Fruit fly (Drosophila melanogaster): ENCODE data around the gene CG46339.

DNA sequence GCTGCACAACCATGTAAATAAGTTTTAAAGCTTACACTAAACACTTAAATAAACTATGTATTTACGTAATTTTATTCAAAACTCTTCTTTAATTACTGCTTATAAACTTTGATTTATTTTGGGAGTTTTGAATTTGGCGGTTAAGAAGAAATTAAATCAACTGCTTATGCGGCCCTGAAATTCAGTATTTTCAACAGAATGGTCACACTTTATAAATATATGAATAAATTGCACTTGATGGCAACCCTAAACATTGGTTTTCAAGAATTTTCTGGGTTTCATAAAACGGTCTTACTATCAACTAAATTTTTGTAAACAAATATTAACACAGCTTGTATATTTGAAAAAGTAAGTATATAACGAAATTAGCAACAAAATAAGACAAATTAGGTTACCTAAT lies 29.7 kb downstream of the CG46339 start, which contains the start of gene CG14252:
- no peak for TF ChIP-seq vri (GFP tag; optimal IDR thresholded peaks at IDR 0.05)
- TF ChIP-seq CG8319 (GFP tag; optimal IDR thresholded peaks at IDR 0.05) = no peak
- TF ChIP-seq CG4318 (GFP tag; optimal IDR thresholded peaks at IDR 0.05) = no peak
- TF ChIP-seq CG8119 (GFP tag; IDR thresholded peaks at IDR 0.05) = no peak
- no peak for TF ChIP-seq Blimp-1 (GFP tag; optimal IDR thresholded peaks at IDR 0.05)
- TF ChIP-seq CG6276 (GFP tag; optimal IDR thresholded peaks at IDR 0.05) = no peak
- TF ChIP-seq CG16779 (tag; optimal IDR thresholded peaks at IDR 0.05) = no peak
- no peak for TF ChIP-seq CG6854 (GFP tag; optimal IDR thresholded peaks at IDR 0.05)
- no peak for TF ChIP-seq CG9139 (GFP tag; optimal IDR thresholded peaks at IDR 0.05)
- no peak for TF ChIP-seq CG10631 (GFP tag; optimal IDR thresholded peaks at IDR 0.05)
- no peak for TF ChIP-seq Hr38 (GFP tag; optimal IDR thresholded peaks at IDR 0.05)
- no peak for TF ChIP-seq eg (GFP tag; IDR thresholded peaks at IDR 0.05)
